Worm (Caenorhabditis elegans) whole organism, late embryonic: ENCODE results near the gene nhr-153.

Experiments
- C08G9.2 ChIP-seq: sonication (generic microtip); optimal IDR thresholded peaks from 2 replicates; lab custom pipeline; 2016; ENCODE audit warnings: mild to moderate bottlenecking, missing genetic modification characterization, moderate library complexity, missing compliant biosample characterization
- K02D7.2 ChIP-seq: sonication (generic microtip); optimal IDR thresholded peaks from 2 replicates; lab custom pipeline; 2017; ENCODE audit warnings: mild to moderate bottlenecking, missing genetic modification characterization, missing compliant biosample characterization
- Y22D7AL.16 ChIP-seq: sonication (generic microtip); optimal IDR thresholded peaks from 2 replicates; lab custom pipeline; 2016; ENCODE audit warnings: missing genetic modification characterization, missing compliant biosample characterization
- ahr-1 ChIP-seq: sonication (generic microtip); optimal IDR thresholded peaks from 2 replicates; lab custom pipeline; 2016; ENCODE audit warnings: missing genetic modification characterization, missing compliant biosample characterization
- ceh-14 ChIP-seq: sonication (generic microtip); optimal IDR thresholded peaks from 2 replicates; lab custom pipeline; 2016; ENCODE audit warnings: missing genotype, missing genetic modification characterization, missing compliant biosample characterization
- ceh-24 ChIP-seq: sonication (generic microtip); optimal IDR thresholded peaks from 2 replicates; lab custom pipeline; 2016; ENCODE audit warnings: mild to moderate bottlenecking, missing genetic modification characterization, missing compliant biosample characterization
- ceh-34 ChIP-seq: sonication (generic microtip); optimal IDR thresholded peaks from 2 replicates; lab custom pipeline; 2016; ENCODE audit warnings: mild to moderate bottlenecking, missing genetic modification characterization, missing compliant biosample characterization
- ceh-45 ChIP-seq: fragments of 200-800 bp; sonication (Bioruptor generic); IDR thresholded peaks from 2 replicates; pipeline ENCODE4 v1.3.6; 2022; ENCODE audit warnings: missing genetic modification reagents, missing genetic modification characterization, missing compliant biosample characterization
- che-1 ChIP-seq: sonication (generic microtip); optimal IDR thresholded peaks from 2 replicates; lab custom pipeline; 2016; ENCODE audit warnings: mild to moderate bottlenecking, missing genetic modification characterization, missing compliant biosample characterization
- dmd-4 ChIP-seq: sonication (generic microtip); optimal IDR thresholded peaks from 2 replicates; lab custom pipeline; 2016; ENCODE audit warnings: borderline replicate concordance, missing genetic modification characterization, missing compliant biosample characterization
- elt-2 ChIP-seq: sonication (generic microtip); optimal IDR thresholded peaks from 2 replicates; lab custom pipeline; 2016; ENCODE audit warnings: missing genetic modification reagents, missing genetic modification characterization, missing compliant biosample characterization
- hlh-13 ChIP-seq: fragments of 200-800 bp; sonication (Bioruptor generic); optimal IDR thresholded peaks from 2 replicates; lab custom pipeline; 2018; ENCODE audit warnings: mild to moderate bottlenecking, missing genetic modification characterization, missing compliant biosample characterization
- hlh-30 ChIP-seq: sonication (generic microtip); optimal IDR thresholded peaks from 2 replicates; lab custom pipeline; 2017; ENCODE audit warnings: antibody characterized with exemption, missing genetic modification characterization, missing compliant biosample characterization; ENCODE audit not compliant: insufficient read depth
- hlh-8 ChIP-seq: sonication (generic microtip); optimal IDR thresholded peaks from 2 replicates; lab custom pipeline; 2016; ENCODE audit warnings: missing genotype, missing genetic modification characterization, missing compliant biosample characterization
- lim-6 ChIP-seq: sonication (generic microtip); optimal IDR thresholded peaks from 2 replicates; lab custom pipeline; 2016; ENCODE audit warnings: missing genetic modification characterization, missing compliant biosample characterization
- lin-11 ChIP-seq: fragments of 200-800 bp; sonication (Bioruptor generic); optimal IDR thresholded peaks from 2 replicates; lab custom pipeline; 2018; ENCODE audit warnings: mild to moderate bottlenecking, missing genetic modification characterization, missing compliant biosample characterization
- madf-2 ChIP-seq: sonication (generic microtip); optimal IDR thresholded peaks from 2 replicates; lab custom pipeline; 2017; ENCODE audit warnings: missing genetic modification characterization, missing compliant biosample characterization
- nfya-1 ChIP-seq: sonication (generic microtip); optimal IDR thresholded peaks from 2 replicates; lab custom pipeline; 2017; ENCODE audit warnings: missing genetic modification characterization, mild to moderate bottlenecking, missing compliant biosample characterization, antibody characterized with exemption, moderate library complexity
- npax-4 ChIP-seq: sonication (generic microtip); optimal IDR thresholded peaks from 2 replicates; lab custom pipeline; 2016; ENCODE audit warnings: missing genetic modification characterization, missing compliant biosample characterization
- pat-9 ChIP-seq: fragments of 200-800 bp; sonication (Bioruptor generic); optimal IDR thresholded peaks from 2 replicates; lab custom pipeline; 2018; ENCODE audit warnings: mild to moderate bottlenecking, missing genetic modification characterization, moderate library complexity, missing compliant biosample characterization
- pha-2 ChIP-seq: sonication (generic microtip); optimal IDR thresholded peaks from 2 replicates; lab custom pipeline; 2017; ENCODE audit warnings: mild to moderate bottlenecking, missing genetic modification characterization, missing compliant biosample characterization
- pqm-1 ChIP-seq: sonication (generic microtip); optimal IDR thresholded peaks from 2 replicates; lab custom pipeline; 2016; ENCODE audit warnings: missing genetic modification characterization, missing compliant biosample characterization
- pros-1 ChIP-seq: fragments of 150-350 bp; optimal IDR thresholded peaks from 2 replicates; lab custom pipeline; 2014; ENCODE audit warnings: missing biosample characterization, missing genetic modification reagents, missing genetic modification characterization
- ref-2 ChIP-seq: sonication (generic microtip); optimal IDR thresholded peaks from 2 replicates; lab custom pipeline; 2016; ENCODE audit warnings: missing genetic modification characterization, missing compliant biosample characterization
- rnt-1 ChIP-seq: sonication (generic microtip); optimal IDR thresholded peaks from 2 replicates; lab custom pipeline; 2016; ENCODE audit warnings: missing genetic modification characterization, missing compliant biosample characterization
- sox-4 ChIP-seq: sonication (generic microtip); optimal IDR thresholded peaks from 2 replicates; lab custom pipeline; 2017; ENCODE audit warnings: mild to moderate bottlenecking, missing genetic modification characterization, inconsistent platforms, missing compliant biosample characterization
- syd-9 ChIP-seq: sonication (generic microtip); optimal IDR thresholded peaks from 2 replicates; lab custom pipeline; 2016; ENCODE audit warnings: mild to moderate bottlenecking, missing genetic modification characterization, moderate library complexity, missing compliant biosample characterization
- tbx-2 ChIP-seq: sonication (generic microtip); optimal IDR thresholded peaks from 2 replicates; lab custom pipeline; 2016; ENCODE audit warnings: missing genetic modification characterization, missing compliant biosample characterization
- ttx-3 ChIP-seq: sonication (generic microtip); optimal IDR thresholded peaks from 2 replicates; lab custom pipeline; 2016; ENCODE audit warnings: missing genetic modification reagents, missing genetic modification characterization, missing compliant biosample characterization
- unc-42 ChIP-seq: sonication (generic microtip); optimal IDR thresholded peaks from 2 replicates; lab custom pipeline; 2016; ENCODE audit warnings: missing genotype, missing genetic modification characterization, missing compliant biosample characterization
- unc-55 ChIP-seq: sonication (generic microtip); optimal IDR thresholded peaks from 2 replicates; lab custom pipeline; 2017; ENCODE audit warnings: missing biosample characterization, missing genetic modification reagents, missing genetic modification characterization
- unc-86 ChIP-seq: sonication (generic microtip); optimal IDR thresholded peaks from 2 replicates; lab custom pipeline; 2016; ENCODE audit warnings: missing genetic modification characterization, missing compliant biosample characterization
- ztf-16 ChIP-seq: sonication (generic microtip); optimal IDR thresholded peaks from 2 replicates; lab custom pipeline; 2017; ENCODE audit warnings: missing genetic modification characterization, missing compliant biosample characterization

Gene nhr-153

ce11 chrV:12082932-12083331 is 21.1 kb upstream of the nhr-153 start, which contains the start of gene R07B7.10:
TSS of gene R07B7.10 (plus strand) at chrV:12083216.
- no peak for TF ChIP-seq unc-55 (GFP tag; lab: Kevin White, UChicago)

ce11 chrV:12084216-12084615 is 19.8 kb upstream of the nhr-153 start, which contains the start of gene R07B7.8:
TSS of gene R07B7.8 (minus strand) at chrV:12084316.
- TF ChIP-seq hlh-30 (tag; lab: Kevin White, UChicago) (no peak), pros-1 (tag; lab: Kevin White, UChicago) (no peak), Y22D7AL.16 (tag; lab: Kevin White, UChicago) (no peak), ceh-24 (tag; lab: Kevin White, UChicago) (no peak), madf-2 (tag; lab: Kevin White, UChicago) (no peak), K02D7.2 (tag; lab: Kevin White, UChicago) (no peak), nfya-1 (tag; lab: Kevin White, UChicago) (no peak)

ce11 chrV:12085867-12086634 is 18.0 kb upstream of the nhr-153 start:
- TF ChIP-seq elt-2 (tag; lab: Kevin White, UChicago) (peak; percentile 90), ttx-3 (tag; lab: Kevin White, UChicago) (no peak), hlh-8 (no peak), sox-4 (tag; lab: Kevin White, UChicago) (no peak), ref-2 (tag; lab: Kevin White, UChicago) (no peak), rnt-1 (no peak)

- TF ChIP-seq unc-86 (tag; lab: Kevin White, UChicago), result no peak
- no peak for TF ChIP-seq pqm-1 (tag; lab: Kevin White, UChicago)
- no peak for TF ChIP-seq che-1 (tag; lab: Kevin White, UChicago)
- no peak for TF ChIP-seq syd-9 (tag; lab: Kevin White, UChicago)
- TF ChIP-seq Y22D7AL.16 (tag; lab: Kevin White, UChicago), result no peak
- TF ChIP-seq hlh-30 (tag; lab: Kevin White, UChicago), result no peak
- TF ChIP-seq tbx-2 (tag; lab: Kevin White, UChicago), result no peak
- no peak for TF ChIP-seq pat-9 (tag; lab: Kevin White, UChicago)
- TF ChIP-seq lin-11 (tag; lab: Kevin White, UChicago), result no peak
- no peak for TF ChIP-seq unc-55 (GFP tag; lab: Kevin White, UChicago)
- no peak for TF ChIP-seq lim-6 (tag; lab: Kevin White, UChicago)
- no peak for TF ChIP-seq hlh-13 (GFP tag; lab: Kevin White, UChicago)
- TF ChIP-seq ceh-34 (tag; lab: Kevin White, UChicago), result no peak
- TF ChIP-seq, all 69 proteins: peak for 0
Measured at ce11 chrV:12086934-12087333, 17.1 kb upstream of the nhr-153 start, which contains the start of gene gana-1. TSS of gene gana-1 (plus strand) at chrV:12087234.

ce11 chrV:12088773-12089172 is 15.2 kb upstream of the nhr-153 start, which contains the start of gene R07B7.12:
TSS of gene R07B7.12 (plus strand) at chrV:12089073.
- TF ChIP-seq C08G9.2 (tag; lab: Kevin White, UChicago), result no peak
- no peak for TF ChIP-seq lin-11 (tag; lab: Kevin White, UChicago)
- no peak for TF ChIP-seq tbx-2 (tag; lab: Kevin White, UChicago)
- no peak for TF ChIP-seq ztf-16
- TF ChIP-seq npax-4 (tag; lab: Kevin White, UChicago), result no peak
- no peak for TF ChIP-seq rnt-1
- TF ChIP-seq ceh-45 (GFP tag; lab: Robert Waterston, UW), result no peak
- no peak for TF ChIP-seq che-1 (tag; lab: Kevin White, UChicago)
- no peak for TF ChIP-seq unc-42 (tag; lab: Kevin White, UChicago)
- TF ChIP-seq ceh-14 (tag; lab: Kevin White, UChicago), result no peak
- no peak for TF ChIP-seq dmd-4 (tag; lab: Kevin White, UChicago)
- no peak for TF ChIP-seq madf-2 (tag; lab: Kevin White, UChicago)
- TF ChIP-seq ahr-1, result no peak
- no peak for TF ChIP-seq pha-2
- TF ChIP-seq, all 69 proteins: peak for 0
